Fruit fly (Drosophila melanogaster) whole organism, prepupa: Measurements from ENCODE around the gene CG14982.

Experiments
- CG11902 ChIP-seq: fragments of 200-800 bp; sonication (Bioruptor generic); optimal IDR thresholded peaks from 3 replicates; lab custom pipeline; 2016; ENCODE audit warnings: missing biosample characterization, missing genetic modification characterization
- CG34406 ChIP-seq: fragments of 200-800 bp; sonication (Bioruptor generic); optimal IDR thresholded peaks from 3 replicates; lab custom pipeline; 2016; ENCODE audit warnings: missing biosample characterization, missing genetic modification characterization
- CG9139 ChIP-seq: fragments of 200-800 bp; sonication (Bioruptor generic); optimal IDR thresholded peaks from 3 replicates; lab custom pipeline; 2017; ENCODE audit warnings: missing biosample characterization, mild to moderate bottlenecking, missing genetic modification characterization
- Eip78C ChIP-seq: fragments of 200-800 bp; sonication (Bioruptor generic); peaks from one replicate; lab custom pipeline; 2016; ENCODE audit warnings: missing biosample characterization, missing genetic modification characterization
- Sox14 ChIP-seq: fragments of 200-800 bp; sonication (Bioruptor generic); optimal IDR thresholded peaks from 3 replicates; lab custom pipeline; 2016; ENCODE audit warnings: missing biosample characterization, missing genetic modification characterization
- dsx ChIP-seq: fragments of 200-800 bp; optimal IDR thresholded peaks from 3 replicates; lab custom pipeline; 2019; ENCODE audit warnings: missing biosample characterization, mild to moderate bottlenecking, missing genetic modification characterization, moderate library complexity; ENCODE audit not compliant: poor library complexity, severe bottlenecking
- topi ChIP-seq: fragments of 200-800 bp; sonication (Bioruptor generic); optimal IDR thresholded peaks from 3 replicates; lab custom pipeline; 2016; ENCODE audit warnings: missing biosample characterization, missing genetic modification characterization

dm6 chr3L:3963979-3964378, 21.5 kb downstream of the CG14982 start:
- no peak for TF ChIP-seq topi (GFP tag; lab: Kevin White, UChicago)
- no peak for TF ChIP-seq CG11902 (GFP tag; lab: Kevin White, UChicago)
- no peak for TF ChIP-seq CG9139
- TF ChIP-seq dsx (GFP tag; lab: Kevin White, UChicago): no peak
- no peak for TF ChIP-seq CG34406 (GFP tag; lab: Kevin White, UChicago)
- no peak for TF ChIP-seq Eip78C (GFP tag; lab: Kevin White, UChicago)
- TF ChIP-seq Sox14 (GFP tag; lab: Kevin White, UChicago): no peak
